Worm (Caenorhabditis elegans) whole organism, young adult: ENCODE measurements around the gene F54B8.4.

Experiments used
- B0336.3 ChIP-seq: fragments of 200-800 bp; sonication (Bioruptor generic); IDR thresholded peaks from 2 replicates; pipeline ENCODE4 v1.3.6; 2022; ENCODE audit warnings: missing genetic modification characterization, missing compliant biosample characterization
- F23B12.7 ChIP-seq: sonication (generic microtip); optimal IDR thresholded peaks from 2 replicates; lab custom pipeline; 2017; ENCODE audit warnings: missing genetic modification characterization, mild to moderate bottlenecking, missing compliant biosample characterization, antibody characterized with exemption, moderate library complexity; ENCODE audit not compliant: insufficient read depth
- aptf-3 ChIP-seq: fragments of 200-800 bp; sonication (Bioruptor generic); IDR thresholded peaks from 2 replicates; pipeline ENCODE4 v1.3.6; 2022; ENCODE audit warnings: missing genetic modification characterization, missing compliant biosample characterization
- bed-2 ChIP-seq: fragments of 200-800 bp; sonication (Bioruptor generic); IDR thresholded peaks from 2 replicates; pipeline ENCODE4 v1.3.6; 2022; ENCODE audit warnings: missing genetic modification reagents, missing genetic modification characterization, missing compliant biosample characterization
- ceh-40 ChIP-seq: fragments of 200-800 bp; sonication (Bioruptor generic); IDR thresholded peaks from 2 replicates; pipeline ENCODE4 v1.3.6; 2022; ENCODE audit warnings: missing genetic modification characterization, missing compliant biosample characterization
- efl-1 ChIP-seq: fragments of 150-350 bp; optimal IDR thresholded peaks from 2 replicates; lab custom pipeline; 2014; ENCODE audit warnings: missing biosample characterization, missing genetic modification reagents, missing genetic modification characterization
- egrh-3 ChIP-seq: fragments of 200-800 bp; sonication (Bioruptor generic); IDR thresholded peaks from 2 replicates; pipeline ENCODE4 v1.3.6; 2022; ENCODE audit warnings: missing genetic modification reagents, missing genetic modification characterization, missing compliant biosample characterization
- hlh-26 ChIP-seq: fragments of 200-800 bp; sonication (Bioruptor generic); conservative IDR thresholded peaks from 2 replicates; pipeline ENCODE4 v1.3.6; 2022; ENCODE audit warnings: missing genetic modification reagents, missing genetic modification characterization, missing compliant biosample characterization
- lag-1 ChIP-seq: fragments of 200-800 bp; sonication (Bioruptor generic); IDR thresholded peaks from 2 replicates; pipeline ENCODE4 v1.3.6; 2022; ENCODE audit warnings: missing genetic modification reagents, missing genetic modification characterization, missing compliant biosample characterization
- lin-35 ChIP-seq, 3 experiments: fragments of 150-350 bp in 2 of 3; sonication (generic microtip) in 1 of 3; optimal IDR thresholded peaks; 2 replicates each; lab custom pipeline; 2014 to 2018; ENCODE audit warnings: missing biosample characterization in 3 of 3, missing genetic modification characterization in 3 of 3, missing genetic modification reagents in 3 of 3
- nhr-80 ChIP-seq: sonication (generic microtip); optimal IDR thresholded peaks from 2 replicates; lab custom pipeline; 2016; ENCODE audit warnings: missing genetic modification characterization, missing compliant biosample characterization
- somi-1 ChIP-seq: fragments of 200-800 bp; sonication (Bioruptor generic); optimal IDR thresholded peaks from 2 replicates; lab custom pipeline; 2018; ENCODE audit warnings: mild to moderate bottlenecking, missing genetic modification characterization, missing compliant biosample characterization
- ztf-28 ChIP-seq: fragments of 200-800 bp; sonication (Bioruptor generic); IDR thresholded peaks from 2 replicates; pipeline ENCODE4 v1.3.6; 2022; ENCODE audit warnings: missing genetic modification reagents, missing genetic modification characterization, missing compliant biosample characterization

DNA sequence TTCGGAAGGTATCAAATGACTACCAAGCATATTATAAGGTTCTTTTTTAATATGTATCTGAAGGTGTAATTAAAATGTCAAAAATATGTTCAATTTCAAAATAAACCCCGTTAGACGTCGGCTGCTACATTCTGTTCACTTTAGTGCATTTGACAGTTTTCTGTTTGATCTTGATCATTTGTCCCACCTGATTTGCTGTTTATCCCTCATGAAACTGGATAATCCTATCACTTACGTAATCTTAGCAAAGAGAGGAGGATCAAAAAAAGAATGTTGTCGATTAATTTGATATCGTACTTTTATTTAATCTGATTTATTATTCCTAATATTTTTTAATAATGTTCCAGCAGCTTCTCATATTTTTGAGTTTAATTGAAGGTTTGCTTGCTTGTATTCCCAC, 5.7 kb upstream of the F54B8.4 start, which contains the start of gene F54B8.1:
- TF ChIP-seq nhr-80 (tag; lab: Kevin White, UChicago) (no peak), F23B12.7 (tag; lab: Kevin White, UChicago) (no peak), bed-2 (GFP tag; lab: Robert Waterston, UW) (no peak), lin-35 (GFP tag; optimal IDR thresholded peaks at IDR 0.05; lab: Kevin White, UChicago) (no peak), hlh-26 (no peak), B0336.3 (no peak), aptf-3 (GFP tag; lab: Robert Waterston, UW) (no peak), lag-1 (GFP tag; lab: Robert Waterston, UW) (no peak), egrh-3 (GFP tag; lab: Robert Waterston, UW) (no peak), ceh-40 (GFP tag; lab: Robert Waterston, UW) (no peak), ztf-28 (no peak), somi-1 (GFP tag; lab: Kevin White, UChicago) (no peak), efl-1 (no peak)
